Fruit fly (Drosophila melanogaster): Measurements from ENCODE around the gene CG34426.

The CG34426 gene

dm6 chr3L:8765493-8765892, 36.8 kb upstream of the CG34426 start (continued):
- TF ChIP-seq sima (GFP tag; optimal IDR thresholded peaks at IDR 0.05) (no peak), dan (GFP tag; IDR thresholded peaks at IDR 0.05) (no peak), CrebB (tag; optimal IDR thresholded peaks at IDR 0.05) (no peak), her (GFP tag; optimal IDR thresholded peaks at IDR 0.05) (no peak), CG4404 (GFP tag; IDR thresholded peaks at IDR 0.05) (no peak), CG4730 (GFP tag; IDR thresholded peaks at IDR 0.05) (peak; percentile 8; the same call in 1 of the 2 replicates), onecut (GFP tag; IDR thresholded peaks at IDR 0.05) (no peak; the same call in 1 of the 2 replicates), Hr78 (GFP tag; optimal IDR thresholded peaks at IDR 0.05) (peak in 1 of 2 experiments; percentile 42), CG4707 (GFP tag; optimal IDR thresholded peaks at IDR 0.05) (no peak), CG33213 (GFP tag; optimal IDR thresholded peaks at IDR 0.05) (no peak), p53 (GFP tag; optimal IDR thresholded peaks at IDR 0.05) (no peak), fd64A (GFP tag; optimal IDR thresholded peaks at IDR 0.05) (no peak), zfh1 (GFP tag; IDR thresholded peaks at IDR 0.05) (peak; percentile 74), CG14667 (GFP tag; IDR thresholded peaks at IDR 0.05) (peak; percentile 21; the same call in 1 of the 2 replicates), hth (optimal IDR thresholded peaks at IDR 0.05) (no peak), Deaf1 (tag; optimal IDR thresholded peaks at IDR 0.05) (no peak), CG9876 (GFP tag; optimal IDR thresholded peaks at IDR 0.05) (no peak), row (GFP tag; IDR thresholded peaks at IDR 0.05) (no peak), Hr39 (optimal IDR thresholded peaks at IDR 0.05) (no peak), CG10959 (GFP tag; IDR thresholded peaks at IDR 0.05) (peak; percentile 37), CG11085 (GFP tag; IDR thresholded peaks at IDR 0.05) (peak; percentile 11; the same call in 1 of the 2 replicates), bab2 (GFP tag; optimal IDR thresholded peaks at IDR 0.05) (no peak), stc (GFP tag; IDR thresholded peaks at IDR 0.05) (peak; percentile 55), pfk (GFP tag; optimal IDR thresholded peaks at IDR 0.05) (no peak), fd96Cb (tag; optimal IDR thresholded peaks at IDR 0.05) (no peak), CG13894 (tag; optimal IDR thresholded peaks at IDR 0.05) (no peak), CG10321 (GFP tag; IDR thresholded peaks at IDR 0.05) (no peak), CG32532 (GFP tag; IDR thresholded peaks at IDR 0.05) (0 out of 2 replicates have a peak, but pooled peaks have one; percentile 4), HLH54F (GFP tag; optimal IDR thresholded peaks at IDR 0.05) (no peak), mirr (GFP tag; optimal IDR thresholded peaks at IDR 0.05) (no peak), CG18476 (GFP tag; optimal IDR thresholded peaks at IDR 0.05) (no peak), gsb (GFP tag; IDR thresholded peaks at IDR 0.05) (no peak), Dbx (GFP tag; IDR thresholded peaks at IDR 0.05) (no peak), dm (GFP tag; optimal IDR thresholded peaks at IDR 0.05) (no peak), PHDP (tag; optimal IDR thresholded peaks at IDR 0.05) (no peak), sr (GFP tag; IDR thresholded peaks at IDR 0.05) (0 out of 3 replicates have a peak, but pooled peaks have one; percentile 17), Awh (GFP tag; IDR thresholded peaks at IDR 0.05) (peak; percentile 70), hbn (GFP tag; IDR thresholded peaks at IDR 0.05; ENCODE audit: partially characterized antibody) (no peak), Gsc (GFP tag; IDR thresholded peaks at IDR 0.05) (no peak), unpg (GFP tag; optimal IDR thresholded peaks at IDR 0.05) (peak; percentile 80), CG10366 (GFP tag; IDR thresholded peaks at IDR 0.05) (peak; percentile 54), lab (GFP tag; optimal IDR thresholded peaks at IDR 0.05) (no peak), tgo (GFP tag; IDR thresholded peaks at IDR 0.05) (peak; percentile 6), Aef1 (GFP tag; IDR thresholded peaks at IDR 0.05) (no peak), wdn (GFP tag; IDR thresholded peaks at IDR 0.05) (no peak), CG10267 (tag; optimal IDR thresholded peaks at IDR 0.05) (peak; percentile 78), CG11093 (GFP tag; IDR thresholded peaks at IDR 0.05) (no peak), BEAF-32 (GFP tag; optimal IDR thresholded peaks at IDR 0.05) (no peak), sens-2 (GFP tag; IDR thresholded peaks at IDR 0.05) (peak; percentile 64), Vsx1 (GFP tag; optimal IDR thresholded peaks at IDR 0.05) (no peak), Hsf (GFP tag; optimal IDR thresholded peaks at IDR 0.05) (no peak), CG7786 (GFP tag; optimal IDR thresholded peaks at IDR 0.05) (no peak), CG17385 (GFP tag; optimal IDR thresholded peaks at IDR 0.05) (no peak)

All from whole organism, embryonic.